Worm (Caenorhabditis elegans) whole organism, L2 larva: ENCODE measurements around the gene R07E3.1.

ENCODE experiments used
- C34F6.9 ChIP-seq: fragments of 150-350 bp; optimal IDR thresholded peaks from 2 replicates; lab custom pipeline; 2014; ENCODE audit warnings: missing biosample characterization, missing genetic modification characterization
- F13H6.1 ChIP-seq: sonication (generic microtip); optimal IDR thresholded peaks from 2 replicates; lab custom pipeline; 2016; ENCODE audit warnings: missing genetic modification characterization, missing compliant biosample characterization
- Y55F3AM.14 ChIP-seq: fragments of 200-800 bp; sonication (Bioruptor generic); optimal IDR thresholded peaks from 2 replicates; lab custom pipeline; 2018; ENCODE audit warnings: mild to moderate bottlenecking, missing genetic modification characterization, missing compliant biosample characterization
- ZK546.5 ChIP-seq: sonication (generic microtip); optimal IDR thresholded peaks from 2 replicates; lab custom pipeline; 2017; ENCODE audit warnings: missing biosample characterization, missing genetic modification characterization
- alr-1 ChIP-seq: fragments of 150-350 bp; optimal IDR thresholded peaks from 2 replicates; lab custom pipeline; 2014; ENCODE audit warnings: missing biosample characterization, missing genetic modification characterization
- aly-2 ChIP-seq: fragments of 150-350 bp; optimal IDR thresholded peaks from 2 replicates; lab custom pipeline; 2014; ENCODE audit warnings: missing biosample characterization, missing genetic modification characterization
- ama-1 ChIP-seq: fragments of 150-350 bp; optimal IDR thresholded peaks from 2 replicates; lab custom pipeline; 2018; ENCODE audit warnings: inconsistent platforms
- blmp-1 ChIP-seq: sonication (generic microtip); optimal IDR thresholded peaks from 2 replicates; lab custom pipeline; 2017; ENCODE audit warnings: missing genetic modification characterization, mild to moderate bottlenecking, missing compliant biosample characterization, antibody characterized with exemption, moderate library complexity; ENCODE audit not compliant: insufficient read depth
- ceh-82 ChIP-seq: fragments of 150-350 bp; optimal IDR thresholded peaks from 2 replicates; lab custom pipeline; 2014; ENCODE audit warnings: missing biosample characterization, missing genetic modification characterization
- crh-2 ChIP-seq: sonication (generic microtip); optimal IDR thresholded peaks from 2 replicates; lab custom pipeline; 2017; ENCODE audit warnings: missing biosample characterization, missing genetic modification characterization
- egl-27 ChIP-seq: sonication (generic microtip); optimal IDR thresholded peaks from 3 replicates; lab custom pipeline; 2017; ENCODE audit warnings: missing biosample characterization, missing genetic modification reagents, missing genetic modification characterization
- elt-1 ChIP-seq: fragments of 150-350 bp; optimal IDR thresholded peaks from 2 replicates; lab custom pipeline; 2014; ENCODE audit warnings: missing biosample characterization, missing genetic modification characterization
- elt-3 ChIP-seq: sonication (generic microtip); optimal IDR thresholded peaks from 2 replicates; lab custom pipeline; 2017; ENCODE audit warnings: missing biosample characterization, missing genetic modification characterization
- fos-1 ChIP-seq: fragments of 150-350 bp; optimal IDR thresholded peaks from 2 replicates; lab custom pipeline; 2014; ENCODE audit warnings: missing biosample characterization, missing genetic modification characterization
- gmeb-1 ChIP-seq: fragments of 150-350 bp; optimal IDR thresholded peaks from 2 replicates; lab custom pipeline; 2014; ENCODE audit warnings: missing biosample characterization, missing genetic modification characterization
- lin-11 ChIP-seq: fragments of 150-350 bp; sonication (generic microtip); optimal IDR thresholded peaks from 2 replicates; lab custom pipeline; 2014; ENCODE audit warnings: missing biosample characterization, missing genetic modification characterization, inconsistent platforms, mixed read lengths
- lin-13 ChIP-seq: fragments of 150-350 bp; optimal IDR thresholded peaks from 2 replicates; lab custom pipeline; 2014; ENCODE audit warnings: missing biosample characterization, missing genetic modification reagents, missing genetic modification characterization
- lin-39 ChIP-seq: fragments of 150-350 bp; optimal IDR thresholded peaks from 2 replicates; lab custom pipeline; 2014; ENCODE audit warnings: missing biosample characterization, missing genetic modification reagents, missing genetic modification characterization
- lsy-2 ChIP-seq, 2 experiments: fragments of 150-350 bp in 1 of 2; sonication (generic microtip) in 1 of 2; optimal IDR thresholded peaks; 2 replicates each; lab custom pipeline; 2014 to 2017; ENCODE audit warnings: missing biosample characterization in 2 of 2, missing genetic modification characterization in 2 of 2
- mab-5 ChIP-seq: fragments of 150-350 bp; optimal IDR thresholded peaks from 2 replicates; lab custom pipeline; 2014; ENCODE audit warnings: missing biosample characterization, missing genetic modification characterization
- mbf-1 ChIP-seq: sonication (generic microtip); optimal IDR thresholded peaks from 2 replicates; lab custom pipeline; 2017; ENCODE audit warnings: missing biosample characterization, missing genetic modification characterization
- mdl-1 ChIP-seq, 2 experiments: fragments of 150-350 bp in 1 of 2; sonication (generic microtip) in 1 of 2; optimal IDR thresholded peaks; 2 replicates each; lab custom pipeline; 2017; ENCODE audit warnings: missing biosample characterization in 2 of 2, missing genetic modification characterization in 2 of 2
- nhr-10 ChIP-seq: sonication (generic microtip); optimal IDR thresholded peaks from 2 replicates; lab custom pipeline; 2017; ENCODE audit warnings: missing biosample characterization, missing genetic modification characterization
- nhr-11 ChIP-seq: fragments of 150-350 bp; optimal IDR thresholded peaks from 2 replicates; lab custom pipeline; 2014; ENCODE audit warnings: missing biosample characterization, missing genetic modification characterization
- nhr-12 ChIP-seq: fragments of 150-350 bp; optimal IDR thresholded peaks from 2 replicates; lab custom pipeline; 2014; ENCODE audit warnings: missing biosample characterization, missing genetic modification characterization
- nhr-129 ChIP-seq: fragments of 150-350 bp; optimal IDR thresholded peaks from 2 replicates; lab custom pipeline; 2014; ENCODE audit warnings: missing biosample characterization, missing genetic modification characterization
- nhr-21 ChIP-seq: fragments of 150-350 bp; optimal IDR thresholded peaks from 2 replicates; lab custom pipeline; 2014; ENCODE audit warnings: missing biosample characterization, missing genetic modification characterization
- nhr-23 ChIP-seq: fragments of 150-350 bp; optimal IDR thresholded peaks from 2 replicates; lab custom pipeline; 2014; ENCODE audit warnings: missing biosample characterization, missing genetic modification reagents, missing genetic modification characterization
- nhr-25 ChIP-seq: fragments of 150-350 bp; sonication (generic microtip); optimal IDR thresholded peaks from 3 replicates; lab custom pipeline; 2014; ENCODE audit warnings: missing biosample characterization, missing genetic modification characterization
- nhr-6 ChIP-seq: fragments of 150-350 bp; optimal IDR thresholded peaks from 2 replicates; lab custom pipeline; 2014; ENCODE audit warnings: missing biosample characterization, missing genetic modification characterization
- nhr-77 ChIP-seq: fragments of 150-350 bp; optimal IDR thresholded peaks from 2 replicates; lab custom pipeline; 2014; ENCODE audit warnings: missing biosample characterization, missing genetic modification characterization
- peb-1 ChIP-seq: fragments of 150-350 bp; optimal IDR thresholded peaks from 2 replicates; lab custom pipeline; 2014; ENCODE audit warnings: missing biosample characterization, missing genetic modification characterization
- sem-4 ChIP-seq: fragments of 150-350 bp; optimal IDR thresholded peaks from 2 replicates; lab custom pipeline; 2014; ENCODE audit warnings: missing biosample characterization, missing genetic modification reagents, missing genetic modification characterization
- skn-1 ChIP-seq: sonication (generic microtip); optimal IDR thresholded peaks from 2 replicates; lab custom pipeline; 2017; ENCODE audit warnings: missing biosample characterization, missing genetic modification characterization
- sma-3 ChIP-seq: sonication (generic microtip); optimal IDR thresholded peaks from 2 replicates; lab custom pipeline; 2016; ENCODE audit warnings: missing genetic modification reagents, missing genetic modification characterization, missing compliant biosample characterization
- sma-9 ChIP-seq, 2 experiments: fragments of 150-350 bp in 1 of 2; sonication (generic microtip) in 1 of 2; optimal IDR thresholded peaks; 2 replicates each; lab custom pipeline; 2014 to 2016; ENCODE audit warnings: missing genetic modification characterization in 2 of 2, mild to moderate bottlenecking in 1 of 2, missing biosample characterization in 1 of 2, missing compliant biosample characterization in 1 of 2, missing genetic modification reagents in 1 of 2, moderate library complexity in 1 of 2
- snpc-4 ChIP-seq: fragments of 150-350 bp; optimal IDR thresholded peaks from 2 replicates; lab custom pipeline; 2014; ENCODE audit warnings: missing biosample characterization, missing genetic modification characterization
- unc-39 ChIP-seq: fragments of 150-350 bp; optimal IDR thresholded peaks from 2 replicates; lab custom pipeline; 2014; ENCODE audit warnings: missing biosample characterization, missing genetic modification characterization
- unc-55 ChIP-seq: fragments of 150-350 bp; sonication (generic microtip); optimal IDR thresholded peaks from 3 replicates; lab custom pipeline; 2014; ENCODE audit warnings: missing biosample characterization, missing genetic modification reagents, missing genetic modification characterization
- unc-62 ChIP-seq: fragments of 150-350 bp; optimal IDR thresholded peaks from 2 replicates; lab custom pipeline; 2014; ENCODE audit warnings: missing biosample characterization, missing genetic modification reagents, missing genetic modification characterization
- zag-1 ChIP-seq: fragments of 150-350 bp; optimal IDR thresholded peaks from 2 replicates; lab custom pipeline; 2014; ENCODE audit warnings: missing biosample characterization, missing genetic modification characterization
- ztf-1 ChIP-seq: fragments of 200-800 bp; sonication (Bioruptor generic); conservative IDR thresholded peaks from 2 replicates; pipeline ENCODE4 v1.3.6; 2022; ENCODE audit warnings: missing genetic modification characterization, missing compliant biosample characterization
- ztf-11 ChIP-seq: sonication (generic microtip); optimal IDR thresholded peaks from 2 replicates; lab custom pipeline; 2017; ENCODE audit warnings: missing biosample characterization, missing genetic modification characterization
- ztf-4 ChIP-seq: fragments of 150-350 bp; optimal IDR thresholded peaks from 2 replicates; lab custom pipeline; 2014; ENCODE audit warnings: missing biosample characterization, missing genetic modification characterization

The R07E3.1 gene

DNA sequence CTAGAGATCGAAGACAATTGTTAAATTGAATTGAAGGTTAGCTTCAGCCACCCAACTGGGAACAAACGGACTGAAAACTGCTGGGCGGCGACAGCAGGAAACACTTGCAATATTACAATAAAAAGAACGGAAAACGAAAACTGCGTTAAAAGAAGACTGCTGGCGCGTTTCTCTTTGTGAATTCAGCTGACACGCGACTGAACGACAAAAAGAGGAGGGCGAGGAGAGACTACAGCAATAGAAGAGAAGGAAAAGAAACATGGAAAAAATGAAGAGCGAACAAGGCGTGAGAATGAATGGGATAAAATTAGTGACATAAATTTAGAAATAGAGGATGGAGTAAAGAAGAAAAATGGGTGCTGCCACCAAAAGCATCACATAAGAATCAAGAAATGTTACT lies 36.7 kb upstream of the R07E3.1 start (continued):
- TF ChIP-seq lsy-2 (tag; optimal IDR thresholded peaks at IDR 0.05; lab: Kevin White, UChicago) (peak; percentile 78 to 94), mab-5 (tag; lab: Kevin White, UChicago) (peak; percentile 94), elt-1 (tag; lab: Kevin White, UChicago) (no peak), nhr-23 (tag; lab: Kevin White, UChicago) (no peak), gmeb-1 (tag; lab: Kevin White, UChicago) (peak; percentile 85), aly-2 (no peak), sma-9 (GFP tag; optimal IDR thresholded peaks at IDR 0.05; lab: Kevin White, UChicago) (peak; percentile 96), sma-9 (tag; optimal IDR thresholded peaks at IDR 0.05; lab: Kevin White, UChicago) (no peak), snpc-4 (peak; percentile 72), mdl-1 (tag; optimal IDR thresholded peaks at IDR 0.05; lab: Kevin White, UChicago) (peak in 1 of 2 experiments; percentile 90), crh-2 (tag; lab: Kevin White, UChicago) (peak; percentile 97)

DNA sequence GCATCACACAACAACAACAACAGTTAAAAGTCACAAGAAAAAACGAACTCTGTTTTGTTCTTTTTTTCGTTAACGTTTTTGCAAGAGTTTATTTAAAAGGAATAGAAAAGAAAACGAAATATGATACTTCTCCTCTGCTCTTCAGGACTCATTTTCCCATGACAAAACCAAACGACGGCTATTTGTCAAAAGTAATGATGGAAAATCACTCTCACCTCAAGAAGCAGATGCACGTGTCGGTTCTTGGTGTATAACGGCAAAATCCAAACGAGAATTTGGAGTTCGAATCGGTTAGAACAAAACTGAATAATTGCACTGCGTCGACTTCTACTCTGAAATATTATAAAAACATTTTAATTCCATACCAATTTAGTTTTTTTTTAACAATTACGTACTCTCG lies 36.0 kb upstream of the R07E3.1 start:
- TF ChIP-seq C34F6.9 (tag; lab: Kevin White, UChicago) = peak; percentile 8
- no peak for TF ChIP-seq F13H6.1 (tag; lab: Kevin White, UChicago)
- no peak for TF ChIP-seq lin-11 (tag; lab: Kevin White, UChicago)
- no peak for TF ChIP-seq ztf-1
- no peak for TF ChIP-seq nhr-21 (tag; lab: Kevin White, UChicago)
- no peak for TF ChIP-seq ceh-82 (tag; lab: Kevin White, UChicago)

DNA sequence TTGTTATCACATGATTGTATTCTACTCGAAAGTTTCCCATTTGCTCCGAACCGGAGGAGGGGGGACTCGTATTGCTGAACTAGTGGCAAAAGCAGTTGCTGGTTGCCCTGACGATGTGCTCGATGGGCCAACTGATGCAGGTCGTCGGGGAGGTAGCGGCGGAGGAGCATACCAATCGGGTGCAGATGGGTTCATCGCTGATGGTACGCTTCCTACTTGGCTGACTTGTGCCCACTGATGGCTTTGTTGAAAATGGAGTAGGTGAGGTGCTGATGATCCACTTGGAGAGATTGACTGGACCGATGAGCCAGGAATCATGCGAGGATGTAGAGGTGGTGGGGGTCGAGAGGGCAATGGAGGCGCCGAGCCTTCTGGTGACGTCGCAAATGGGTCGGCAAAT lies 32.6 kb upstream of the R07E3.1 start:
- TF ChIP-seq ztf-4 = no peak
- TF ChIP-seq peb-1 (tag; lab: Kevin White, UChicago) = no peak
- TF ChIP-seq skn-1 (tag; lab: Kevin White, UChicago) = no peak
- TF ChIP-seq elt-3 (tag; lab: Kevin White, UChicago) = no peak
- TF ChIP-seq zag-1 (tag; lab: Kevin White, UChicago) = no peak
- no peak for TF ChIP-seq fos-1 (tag; lab: Kevin White, UChicago)
- no peak for TF ChIP-seq sma-3
- no peak for TF ChIP-seq sem-4 (tag; lab: Kevin White, UChicago)
- TF ChIP-seq ztf-1 = no peak
- no peak for TF ChIP-seq mab-5 (tag; lab: Kevin White, UChicago)
- no peak for TF ChIP-seq egl-27
- TF ChIP-seq unc-62 (GFP tag; lab: Kevin White, UChicago) = no peak
- TF ChIP-seq ceh-82 (tag; lab: Kevin White, UChicago) = no peak
- no peak for TF ChIP-seq sma-9 (GFP tag; optimal IDR thresholded peaks at IDR 0.05; lab: Kevin White, UChicago)
- TF ChIP-seq sma-9 (tag; optimal IDR thresholded peaks at IDR 0.05; lab: Kevin White, UChicago) = no peak
- TF ChIP-seq nhr-23 (tag; lab: Kevin White, UChicago) = no peak
- no peak for TF ChIP-seq lin-13 (GFP tag; lab: Kevin White, UChicago)

DNA sequence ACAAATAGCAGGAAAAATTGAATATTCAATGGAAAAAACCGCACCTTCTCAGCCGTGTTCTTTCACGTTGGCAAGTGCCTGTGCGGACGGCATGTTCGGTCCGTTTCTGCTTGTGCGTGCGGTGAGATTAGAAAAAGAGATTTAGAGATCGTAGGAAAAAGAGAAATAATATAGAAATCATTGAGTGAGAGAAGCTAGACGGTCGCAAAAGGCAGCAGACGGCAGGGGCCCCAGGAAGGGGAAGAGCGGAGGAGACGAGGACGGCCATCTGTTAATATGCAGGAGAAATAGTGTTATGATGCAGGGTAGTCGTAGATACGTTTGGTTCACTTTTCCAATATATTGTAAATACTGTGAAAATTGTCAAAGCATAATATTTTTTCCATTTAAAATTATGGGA lies 31.6 kb upstream of the R07E3.1 start, which contains the start of gene Y49A10A.2:
TSS of gene Y49A10A.2 (minus strand) at position 109 of the 400 bp plus-strand sequence.
- TF ChIP-seq lin-13 (GFP tag; lab: Kevin White, UChicago) = no peak
- peak; percentile 40 for TF ChIP-seq F13H6.1 (tag; lab: Kevin White, UChicago)
- TF ChIP-seq C34F6.9 (tag; lab: Kevin White, UChicago) = peak; percentile 38
- TF ChIP-seq peb-1 (tag; lab: Kevin White, UChicago) = peak; percentile 31
- TF ChIP-seq ZK546.5 (tag; lab: Kevin White, UChicago) = no peak
- no peak for TF ChIP-seq Y55F3AM.14 (GFP tag; lab: Kevin White, UChicago)
- TF ChIP-seq nhr-11 (tag; lab: Kevin White, UChicago) = no peak
- TF ChIP-seq blmp-1 (tag; lab: Kevin White, UChicago) = no peak
- no peak for TF ChIP-seq ama-1 (lab: Kevin White, UChicago)
- no peak for TF ChIP-seq snpc-4
- no peak for TF ChIP-seq ceh-82 (tag; lab: Kevin White, UChicago)
- TF ChIP-seq nhr-10 (tag; lab: Kevin White, UChicago) = no peak
- TF ChIP-seq lin-39 (tag; lab: Kevin White, UChicago) = no peak
- no peak for TF ChIP-seq mdl-1 (tag; optimal IDR thresholded peaks at IDR 0.05; lab: Kevin White, UChicago)
- TF ChIP-seq skn-1 (tag; lab: Kevin White, UChicago) = no peak
- TF ChIP-seq mab-5 (tag; lab: Kevin White, UChicago) = no peak
- TF ChIP-seq nhr-25 = no peak
- TF ChIP-seq unc-55 (GFP tag; lab: Kevin White, UChicago) = peak; percentile 52
- TF ChIP-seq nhr-129 (tag; lab: Kevin White, UChicago) = no peak
- TF ChIP-seq sma-9 (GFP tag; optimal IDR thresholded peaks at IDR 0.05; lab: Kevin White, UChicago) = peak; percentile 21
- no peak for TF ChIP-seq sma-9 (tag; optimal IDR thresholded peaks at IDR 0.05; lab: Kevin White, UChicago)
- no peak for TF ChIP-seq sem-4 (tag; lab: Kevin White, UChicago)
- no peak for TF ChIP-seq lsy-2 (tag; optimal IDR thresholded peaks at IDR 0.05; lab: Kevin White, UChicago)
- no peak for TF ChIP-seq elt-1 (tag; lab: Kevin White, UChicago)
- no peak for TF ChIP-seq nhr-77 (tag; lab: Kevin White, UChicago)
- no peak for TF ChIP-seq ztf-4
- no peak for TF ChIP-seq alr-1
- TF ChIP-seq crh-2 (tag; lab: Kevin White, UChicago) = no peak
- no peak for TF ChIP-seq nhr-6
- TF ChIP-seq nhr-12 (tag; lab: Kevin White, UChicago) = no peak
- no peak for TF ChIP-seq unc-39 (tag; lab: Kevin White, UChicago)
- TF ChIP-seq nhr-23 (tag; lab: Kevin White, UChicago) = no peak
- no peak for TF ChIP-seq ztf-11 (tag; lab: Kevin White, UChicago)
- TF ChIP-seq mbf-1 (tag; lab: Kevin White, UChicago) = no peak
- TF ChIP-seq, all 48 proteins: peak for 5
